Worm (Caenorhabditis elegans) whole organism, L3 larva: ENCODE measurements around the gene F41C3.8.
A peak's percentile ranks its signal among the peaks of the same experiment; 100 is the strongest.

ENCODE experiments used
- R02D3.7 ChIP-seq: fragments of 150-350 bp; optimal IDR thresholded peaks from 2 replicates; lab custom pipeline; 2014; ENCODE audit warnings: missing biosample characterization, missing genetic modification characterization
- ZK546.5 ChIP-seq: sonication (generic microtip); optimal IDR thresholded peaks from 2 replicates; lab custom pipeline; 2017; ENCODE audit warnings: missing biosample characterization, missing genetic modification characterization
- aly-2 ChIP-seq: fragments of 150-350 bp; optimal IDR thresholded peaks from 2 replicates; lab custom pipeline; 2014; ENCODE audit warnings: missing biosample characterization, missing genetic modification characterization
- ama-1 ChIP-seq: fragments of 150-350 bp; optimal IDR thresholded peaks from 2 replicates; lab custom pipeline; 2018
- ceh-16 ChIP-seq: sonication (generic microtip); optimal IDR thresholded peaks from 2 replicates; lab custom pipeline; 2017; ENCODE audit warnings: missing biosample characterization, missing genetic modification characterization
- ceh-28 ChIP-seq: fragments of 150-350 bp; optimal IDR thresholded peaks from 2 replicates; lab custom pipeline; 2014; ENCODE audit warnings: missing biosample characterization, missing genetic modification reagents, missing genetic modification characterization
- ceh-82 ChIP-seq: fragments of 150-350 bp; optimal IDR thresholded peaks from 2 replicates; lab custom pipeline; 2014; ENCODE audit warnings: missing biosample characterization, missing genetic modification characterization
- ceh-9 ChIP-seq: sonication (generic microtip); optimal IDR thresholded peaks from 2 replicates; lab custom pipeline; 2018; ENCODE audit warnings: missing biosample characterization, missing genetic modification characterization
- daf-12 ChIP-seq: fragments of 150-350 bp; optimal IDR thresholded peaks from 2 replicates; lab custom pipeline; 2014; ENCODE audit warnings: missing biosample characterization, missing genetic modification reagents, missing genetic modification characterization
- egl-27 ChIP-seq: sonication (generic microtip); optimal IDR thresholded peaks from 4 replicates; lab custom pipeline; 2017; ENCODE audit warnings: missing biosample characterization, missing genetic modification reagents, missing genetic modification characterization
- egl-5 ChIP-seq: fragments of 150-350 bp; optimal IDR thresholded peaks from 2 replicates; lab custom pipeline; 2017; ENCODE audit warnings: missing biosample characterization, missing genetic modification reagents, missing genetic modification characterization, inconsistent platforms
- elt-1 ChIP-seq: fragments of 150-350 bp; optimal IDR thresholded peaks from 2 replicates; lab custom pipeline; 2014; ENCODE audit warnings: missing biosample characterization, missing genetic modification characterization
- elt-2 ChIP-seq: sonication (generic microtip); optimal IDR thresholded peaks from 2 replicates; lab custom pipeline; 2016; ENCODE audit warnings: missing genetic modification reagents, mild to moderate bottlenecking, missing genetic modification characterization, missing compliant biosample characterization
- elt-3 ChIP-seq, 3 experiments: fragments of 150-350 bp in 1 of 3; sonication (generic microtip) in 2 of 3; optimal IDR thresholded peaks; 2 replicates in 2 of 3; 4 replicates in 1 of 3; lab custom pipeline; 2014 to 2017; ENCODE audit warnings: missing biosample characterization in 3 of 3, missing genetic modification characterization in 3 of 3
- eor-1 ChIP-seq, 2 experiments: fragments of 150-350 bp; optimal IDR thresholded peaks; 2 replicates each; lab custom pipeline; 2014 to 2018; ENCODE audit warnings: missing biosample characterization in 2 of 2, missing genetic modification characterization in 2 of 2
- fkh-10 ChIP-seq: sonication (generic microtip); optimal IDR thresholded peaks from 2 replicates; lab custom pipeline; 2017; ENCODE audit warnings: missing biosample characterization, missing genetic modification reagents, missing genetic modification characterization
- fkh-2 ChIP-seq: fragments of 150-350 bp; optimal IDR thresholded peaks from 2 replicates; lab custom pipeline; 2014; ENCODE audit warnings: missing biosample characterization, missing genetic modification reagents, missing genetic modification characterization
- fos-1 ChIP-seq: fragments of 150-350 bp; optimal IDR thresholded peaks from 2 replicates; lab custom pipeline; 2014; ENCODE audit warnings: missing biosample characterization, missing genetic modification characterization
- hmg-11 ChIP-seq: sonication (generic microtip); optimal IDR thresholded peaks from 2 replicates; lab custom pipeline; 2016; ENCODE audit warnings: missing genetic modification characterization, missing compliant biosample characterization
- jun-1 ChIP-seq: fragments of 150-350 bp; optimal IDR thresholded peaks from 2 replicates; lab custom pipeline; 2014; ENCODE audit warnings: missing biosample characterization, missing genetic modification reagents, missing genetic modification characterization
- lin-15B ChIP-seq: fragments of 150-350 bp; optimal IDR thresholded peaks from 2 replicates; lab custom pipeline; 2014; ENCODE audit warnings: missing biosample characterization, missing genetic modification characterization
- lin-39 ChIP-seq: fragments of 150-350 bp; optimal IDR thresholded peaks from 2 replicates; lab custom pipeline; 2018; ENCODE audit warnings: missing biosample characterization, missing genetic modification reagents, missing genetic modification characterization
- lsy-12 ChIP-seq: sonication (generic microtip); optimal IDR thresholded peaks from 2 replicates; lab custom pipeline; 2016; ENCODE audit warnings: mild to moderate bottlenecking, missing genetic modification characterization, missing compliant biosample characterization
- mdl-1 ChIP-seq: fragments of 150-350 bp; optimal IDR thresholded peaks from 2 replicates; lab custom pipeline; 2014; ENCODE audit warnings: missing biosample characterization, missing genetic modification characterization
- mml-1 ChIP-seq: fragments of 150-350 bp; sonication (generic microtip); optimal IDR thresholded peaks from 3 replicates; lab custom pipeline; 2014; ENCODE audit warnings: missing biosample characterization, missing genetic modification characterization
- nfya-1 ChIP-seq: sonication (generic microtip); optimal IDR thresholded peaks from 2 replicates; lab custom pipeline; 2017; ENCODE audit warnings: missing genetic modification characterization, mild to moderate bottlenecking, missing compliant biosample characterization, antibody characterized with exemption, moderate library complexity; ENCODE audit not compliant: insufficient read depth
- nhr-11 ChIP-seq: fragments of 150-350 bp; optimal IDR thresholded peaks from 2 replicates; lab custom pipeline; 2014; ENCODE audit warnings: missing biosample characterization, missing genetic modification characterization
- nhr-12 ChIP-seq: fragments of 150-350 bp; optimal IDR thresholded peaks from 2 replicates; lab custom pipeline; 2014; ENCODE audit warnings: missing biosample characterization, missing genetic modification characterization
- nhr-23 ChIP-seq: fragments of 150-350 bp; optimal IDR thresholded peaks from 2 replicates; lab custom pipeline; 2014; ENCODE audit warnings: missing biosample characterization, missing genetic modification reagents, missing genetic modification characterization
- nhr-237 ChIP-seq: fragments of 150-350 bp; optimal IDR thresholded peaks from 2 replicates; lab custom pipeline; 2014; ENCODE audit warnings: missing biosample characterization, missing genetic modification characterization
- nhr-25 ChIP-seq: sonication (generic microtip); optimal IDR thresholded peaks from 2 replicates; lab custom pipeline; 2017; ENCODE audit warnings: missing biosample characterization, missing genetic modification characterization
- nhr-28 ChIP-seq: fragments of 150-350 bp; optimal IDR thresholded peaks from 2 replicates; lab custom pipeline; 2014; ENCODE audit warnings: missing biosample characterization, missing genetic modification characterization
- nhr-43 ChIP-seq: sonication (generic microtip); optimal IDR thresholded peaks from 2 replicates; lab custom pipeline; 2016; ENCODE audit warnings: mild to moderate bottlenecking, missing genetic modification characterization, missing compliant biosample characterization; ENCODE audit not compliant: poor library complexity, severe bottlenecking
- nhr-67 ChIP-seq: fragments of 150-350 bp; optimal IDR thresholded peaks from 2 replicates; lab custom pipeline; 2014; ENCODE audit warnings: missing biosample characterization, missing genetic modification characterization
- nhr-76 ChIP-seq: fragments of 150-350 bp; sonication (generic microtip); optimal IDR thresholded peaks from 5 replicates; lab custom pipeline; 2014; ENCODE audit warnings: missing biosample characterization, missing genetic modification characterization
- nhr-77 ChIP-seq: fragments of 150-350 bp; optimal IDR thresholded peaks from 2 replicates; lab custom pipeline; 2014; ENCODE audit warnings: missing biosample characterization, missing genetic modification characterization
- pha-4 ChIP-seq: fragments of 150-350 bp; optimal IDR thresholded peaks from 2 replicates; lab custom pipeline; 2014; ENCODE audit warnings: missing biosample characterization, missing genetic modification reagents, missing genetic modification characterization
- pqm-1 ChIP-seq: fragments of 150-350 bp; optimal IDR thresholded peaks from 2 replicates; lab custom pipeline; 2017; ENCODE audit warnings: missing biosample characterization, missing genetic modification characterization, inconsistent platforms
- sea-2 ChIP-seq: fragments of 150-350 bp; sonication (generic microtip); optimal IDR thresholded peaks from 4 replicates; lab custom pipeline; 2014; ENCODE audit warnings: missing biosample characterization, missing genetic modification reagents, missing genetic modification characterization
- skn-1 ChIP-seq: fragments of 150-350 bp; optimal IDR thresholded peaks from 2 replicates; lab custom pipeline; 2014; ENCODE audit warnings: missing biosample characterization, missing genetic modification characterization
- snpc-4 ChIP-seq: fragments of 150-350 bp; optimal IDR thresholded peaks from 2 replicates; lab custom pipeline; 2014; ENCODE audit warnings: missing biosample characterization, missing genetic modification characterization
- tbx-2 ChIP-seq: sonication (generic microtip); optimal IDR thresholded peaks from 2 replicates; lab custom pipeline; 2016; ENCODE audit warnings: mild to moderate bottlenecking, missing genetic modification characterization, missing compliant biosample characterization
- unc-39 ChIP-seq: sonication (generic microtip); optimal IDR thresholded peaks from 4 replicates; lab custom pipeline; 2017; ENCODE audit warnings: missing biosample characterization, missing genetic modification characterization
- unc-62 ChIP-seq: fragments of 150-350 bp; sonication (generic microtip); optimal IDR thresholded peaks from 4 replicates; lab custom pipeline; 2014; ENCODE audit warnings: missing biosample characterization, missing genetic modification reagents, missing genetic modification characterization
- zag-1 ChIP-seq: fragments of 150-350 bp; optimal IDR thresholded peaks from 2 replicates; lab custom pipeline; 2014; ENCODE audit warnings: missing biosample characterization, missing genetic modification characterization
- ztf-11 ChIP-seq: fragments of 150-350 bp; optimal IDR thresholded peaks from 2 replicates; lab custom pipeline; 2014; ENCODE audit warnings: missing biosample characterization, missing genetic modification characterization
- ztf-4 ChIP-seq: fragments of 150-350 bp; optimal IDR thresholded peaks from 2 replicates; lab custom pipeline; 2014; ENCODE audit warnings: missing biosample characterization, missing genetic modification characterization

Gene F41C3.8

DNA sequence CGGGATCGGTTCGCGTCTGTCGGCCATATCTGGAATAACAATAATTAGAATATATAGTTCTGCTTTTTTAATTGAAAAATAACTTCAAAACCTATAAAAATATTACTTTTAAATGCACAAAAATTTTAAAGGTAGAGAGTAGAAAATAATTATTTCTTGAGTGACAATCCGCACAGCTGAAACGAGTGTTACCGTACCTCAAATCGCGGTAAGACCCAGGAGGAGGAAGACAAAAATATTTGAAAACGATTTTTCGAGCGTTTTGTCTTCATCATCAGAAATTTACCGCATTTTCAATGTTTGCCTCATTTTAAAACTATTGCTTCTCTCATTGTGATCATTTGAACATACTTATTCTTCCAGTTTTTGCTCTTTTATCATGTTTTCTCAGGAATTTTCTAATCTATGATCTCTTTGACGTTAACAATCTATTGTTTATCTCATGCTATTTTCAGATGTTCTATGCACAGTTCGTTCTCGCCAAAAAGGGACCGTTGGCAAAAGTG, 17.5 kb upstream of the F41C3.8 start, which contains the start of the genes rpn-5 and scc-1:
TSS of gene rpn-5 (minus strand) at position 162 of the 506 bp plus-strand sequence.
TSS of gene scc-1 (plus strand) at position 456 of the 506 bp plus-strand sequence.
- TF ChIP-seq sea-2 (GFP tag; lab: Kevin White, UChicago) (no peak), pha-4 (tag; lab: Kevin White, UChicago) (peak; percentile 87), unc-62 (GFP tag; lab: Kevin White, UChicago) (no peak), nhr-12 (tag; lab: Kevin White, UChicago) (no peak), fos-1 (tag; lab: Kevin White, UChicago) (no peak), nhr-67 (no peak), nhr-25 (tag; lab: Kevin White, UChicago) (peak; percentile 78), ceh-9 (tag; lab: Kevin White, UChicago) (no peak), ZK546.5 (tag; lab: Kevin White, UChicago) (no peak), aly-2 (tag; lab: Kevin White, UChicago) (no peak), ztf-11 (no peak), nhr-77 (tag; lab: Kevin White, UChicago) (no peak), nhr-11 (tag; lab: Kevin White, UChicago) (no peak), nhr-43 (tag; lab: Kevin White, UChicago) (peak; percentile 72), nhr-237 (tag; lab: Kevin White, UChicago) (no peak), eor-1 (tag; optimal IDR thresholded peaks at IDR 0.05; lab: Kevin White, UChicago) (no peak), nhr-28 (tag; lab: Kevin White, UChicago) (no peak), R02D3.7 (tag; lab: Kevin White, UChicago) (peak; percentile 43), elt-1 (tag; lab: Kevin White, UChicago) (no peak), ceh-16 (tag; lab: Kevin White, UChicago) (no peak), zag-1 (no peak), elt-3 (tag; optimal IDR thresholded peaks at IDR 0.05; lab: Kevin White, UChicago) (no peak), ceh-28 (peak; percentile 11), mml-1 (tag; lab: Kevin White, UChicago) (no peak), elt-2 (tag; lab: Kevin White, UChicago) (peak; percentile 41), fkh-10 (GFP tag; lab: Kevin White, UChicago) (peak; percentile 2), lsy-12 (tag; lab: Kevin White, UChicago) (peak; percentile 69), pqm-1 (tag; lab: Kevin White, UChicago) (peak; percentile 22), ztf-4 (no peak), mdl-1 (tag; lab: Kevin White, UChicago) (no peak), nhr-23 (tag; lab: Kevin White, UChicago) (peak; percentile 87), daf-12 (no peak), ceh-82 (tag; lab: Kevin White, UChicago) (no peak), egl-5 (tag; lab: Kevin White, UChicago) (peak; percentile 24), lin-39 (tag; lab: Kevin White, UChicago) (peak; percentile 68), skn-1 (peak; percentile 99), egl-27 (no peak), snpc-4 (peak; percentile 49), unc-39 (tag; lab: Kevin White, UChicago) (no peak), nhr-76 (tag; lab: Kevin White, UChicago) (no peak), nfya-1 (tag; lab: Kevin White, UChicago) (peak; percentile 96), fkh-2 (no peak), jun-1 (no peak), lin-15B (tag; lab: Kevin White, UChicago) (peak; percentile 87), hmg-11 (tag; lab: Kevin White, UChicago) (no peak), ama-1 (lab: Kevin White, UChicago) (no peak), tbx-2 (tag; lab: Kevin White, UChicago) (no peak)
- TF ChIP-seq, all 47 proteins: peak for 16
